Fruit fly (Drosophila melanogaster): ENCODE results near the gene Acsf3.

Acsf3 gene

DNA sequence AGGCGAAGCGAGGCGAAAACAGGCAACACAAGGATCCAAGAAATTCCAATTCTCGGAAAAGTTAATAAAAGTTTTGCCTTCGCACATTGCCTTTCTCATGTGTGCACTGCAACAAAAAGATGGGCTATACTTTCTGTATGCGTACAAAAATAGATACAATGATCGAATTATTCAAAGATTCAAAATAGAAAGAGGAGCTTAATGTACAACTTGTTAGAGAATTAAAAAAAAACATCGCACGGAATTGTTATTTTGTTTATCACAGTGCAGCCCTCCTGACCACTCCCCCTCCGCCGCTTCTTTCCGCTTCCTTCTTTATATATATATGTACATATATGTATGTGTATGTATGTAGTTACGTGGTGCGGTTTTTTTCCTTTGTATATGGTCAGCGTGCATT is 26.5 kb upstream of the Acsf3 start (continued):
- TF ChIP-seq CG17186 (GFP tag; optimal IDR thresholded peaks at IDR 0.05) (no peak), dimm (GFP tag; IDR thresholded peaks at IDR 0.05) (no peak), Antp (GFP tag; optimal IDR thresholded peaks at IDR 0.05) (no peak), Lim3 (GFP tag; IDR thresholded peaks at IDR 0.05) (no peak), tll (GFP tag; optimal IDR thresholded peaks at IDR 0.05) (no peak), Hmx (GFP tag; optimal IDR thresholded peaks at IDR 0.05) (no peak), CG30403 (GFP tag; optimal IDR thresholded peaks at IDR 0.05) (no peak), Sox102F (GFP tag; optimal IDR thresholded peaks at IDR 0.05) (peak; percentile 43), CoRest (tag; optimal IDR thresholded peaks at IDR 0.05) (peak; percentile 35), org-1 (GFP tag; optimal IDR thresholded peaks at IDR 0.05) (no peak), Nf-YB (GFP tag; optimal IDR thresholded peaks at IDR 0.05) (no peak), sisA (GFP tag; IDR thresholded peaks at IDR 0.05) (peak; percentile 45), Scr (GFP tag; IDR thresholded peaks at IDR 0.05; ENCODE audit: partially characterized antibody) (no peak), CG5180 (GFP tag; optimal IDR thresholded peaks at IDR 0.05) (no peak), Med (GFP tag) (peak; percentile 53), Aef1 (GFP tag; IDR thresholded peaks at IDR 0.05) (0 out of 3 replicates have a peak, but pooled peaks have one; percentile 15), CG1529 (GFP tag; optimal IDR thresholded peaks at IDR 0.05) (no peak), CG9727 (GFP tag; optimal IDR thresholded peaks at IDR 0.05) (peak; percentile 36), H2.0 (GFP tag; IDR thresholded peaks at IDR 0.05) (no peak), CG6683 (GFP tag; optimal IDR thresholded peaks at IDR 0.05) (no peak), sima (GFP tag; optimal IDR thresholded peaks at IDR 0.05) (no peak), CG9797 (GFP tag; optimal IDR thresholded peaks at IDR 0.05) (no peak), CG17361 (GFP tag; IDR thresholded peaks at IDR 0.05) (0 out of 3 replicates have a peak, but pooled peaks have one; percentile 22), CG17568 (GFP tag; optimal IDR thresholded peaks at IDR 0.05) (no peak), lbe (GFP tag; optimal IDR thresholded peaks at IDR 0.05) (peak; percentile 89), Dek (tag; optimal IDR thresholded peaks at IDR 0.05) (no peak), Taf1 (GFP tag; IDR thresholded peaks at IDR 0.05) (no peak), trem (tag; optimal IDR thresholded peaks at IDR 0.05) (no peak), CG7987 (GFP tag; optimal IDR thresholded peaks at IDR 0.05) (no peak), grau (tag; optimal IDR thresholded peaks at IDR 0.05) (no peak), CG16815 (GFP tag; optimal IDR thresholded peaks at IDR 0.05) (peak; percentile 20), CG12071 (GFP tag; optimal IDR thresholded peaks at IDR 0.05) (no peak), sob (GFP tag; IDR thresholded peaks at IDR 0.05) (no peak), Sin3A (optimal IDR thresholded peaks at IDR 0.05) (no peak), pros (GFP tag; optimal IDR thresholded peaks at IDR 0.05) (no peak), CG6813 (GFP tag; optimal IDR thresholded peaks at IDR 0.05) (no peak), prd (optimal IDR thresholded peaks at IDR 0.05) (no peak), prd (GFP tag; IDR thresholded peaks at IDR 0.05) (peak; percentile 65; the same call in 2 of the 3 replicates), dysf (GFP tag; IDR thresholded peaks at IDR 0.05) (peak; percentile 38; the same call in 1 of the 3 replicates), CG12104 (GFP tag; optimal IDR thresholded peaks at IDR 0.05) (no peak), BtbVII (GFP tag; optimal IDR thresholded peaks at IDR 0.05) (no peak), wor (GFP tag; IDR thresholded peaks at IDR 0.05) (0 out of 2 replicates have a peak, but pooled peaks have one; percentile 11), ewg (GFP tag; optimal IDR thresholded peaks at IDR 0.05) (peak; percentile 4), hkb (optimal IDR thresholded peaks at IDR 0.05) (no peak), hkb (GFP tag; IDR thresholded peaks at IDR 0.05) (no peak), BEAF-32 (GFP tag; optimal IDR thresholded peaks at IDR 0.05) (no peak), nerfin-2 (GFP tag; IDR thresholded peaks at IDR 0.05; ENCODE audit: partially characterized antibody) (no peak), tup (GFP tag; optimal IDR thresholded peaks at IDR 0.05) (no peak), Dll (GFP tag; IDR thresholded peaks at IDR 0.05; ENCODE audit: partially characterized antibody) (no peak), CG10462 (GFP tag; optimal IDR thresholded peaks at IDR 0.05) (no peak), cas (GFP tag; IDR thresholded peaks at IDR 0.05) (no peak)
